Worm (Caenorhabditis elegans) whole organism, midembryonic: ENCODE measurements around the gene K09D9.14.

Source experiments
- T22C8.4 ChIP-seq: fragments of 200-800 bp; sonication (Bioruptor generic); IDR thresholded peaks from 2 replicates; pipeline ENCODE4 v1.3.6; 2022; ENCODE audit warnings: missing genetic modification characterization, missing compliant biosample characterization
- flt-1 ChIP-seq: fragments of 200-800 bp; sonication (Bioruptor generic); IDR thresholded peaks from 2 replicates; pipeline ENCODE4 v1.3.6; 2022; ENCODE audit warnings: missing genetic modification characterization, missing compliant biosample characterization
- tab-1 ChIP-seq: fragments of 200-800 bp; sonication (Bioruptor generic); IDR thresholded peaks from 2 replicates; pipeline ENCODE4 v1.3.6; 2022; ENCODE audit warnings: missing genetic modification characterization, missing compliant biosample characterization
- ztf-23 ChIP-seq: fragments of 200-800 bp; sonication (Bioruptor generic); IDR thresholded peaks from 2 replicates; pipeline ENCODE4 v1.3.6; 2022; ENCODE audit warnings: missing genetic modification reagents, missing genetic modification characterization, missing compliant biosample characterization
- ztf-29 ChIP-seq: fragments of 200-800 bp; sonication (Bioruptor generic); IDR thresholded peaks from 2 replicates; pipeline ENCODE4 v1.3.6; 2022; ENCODE audit warnings: missing genetic modification reagents, missing genetic modification characterization, missing compliant biosample characterization

DNA sequence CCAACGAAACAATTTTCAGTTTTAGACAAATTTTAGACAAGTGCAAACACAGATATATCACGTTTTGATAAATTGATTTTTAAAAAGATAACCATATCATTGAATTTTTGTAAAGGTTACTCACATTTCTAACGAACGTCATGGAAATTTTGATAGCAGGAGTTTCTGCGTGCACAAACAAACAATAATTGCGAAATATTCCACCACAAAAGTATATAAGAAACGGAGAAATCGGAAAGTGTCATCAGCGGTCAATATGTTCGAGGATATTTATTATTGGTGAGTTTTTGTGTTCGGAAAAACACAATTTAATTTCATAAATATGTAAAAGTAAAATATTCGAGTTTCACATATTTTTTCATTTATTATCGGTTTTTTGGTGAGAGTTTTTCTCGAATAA lies 12.6 kb upstream of the K09D9.14 start, which contains the start of gene C49G7.7:
- TF ChIP-seq flt-1 (GFP tag; lab: Robert Waterston, UW) (no peak), ztf-29 (GFP tag; lab: Robert Waterston, UW) (no peak), T22C8.4 (no peak), tab-1 (GFP tag; lab: Robert Waterston, UW) (no peak), ztf-23 (no peak)
